Fruit fly (Drosophila melanogaster) whole organism: Measurements from ENCODE around the gene AANATL2.

Experiments
- CG8478 ChIP-seq: fragments of >200 bp; optimal IDR thresholded peaks from 2 replicates; lab custom pipeline; 2018; ENCODE audit warnings: inconsistent platforms
- Dll ChIP-seq: fragments of >200 bp; optimal IDR thresholded peaks from 2 replicates; lab custom pipeline; 2017
- EcR ChIP-seq, 2 experiments: fragments of >200 bp; optimal IDR thresholded peaks; 2 replicates each; lab custom pipeline; 2017; ENCODE audit warnings: missing biosample characterization in 2 of 2, missing genetic modification characterization in 2 of 2, missing genetic modification reagents in 2 of 2
- pan ChIP-seq: fragments of >200 bp; optimal IDR thresholded peaks from 2 replicates; lab custom pipeline; 2017
- psq ChIP-seq: fragments of >200 bp; optimal IDR thresholded peaks from 2 replicates; lab custom pipeline; 2017
- usp ChIP-seq: fragments of >200 bp; optimal IDR thresholded peaks from 2 replicates; lab custom pipeline; 2017; ENCODE audit warnings: missing biosample characterization, missing genetic modification characterization, mixed read lengths

Gene AANATL2

DNA sequence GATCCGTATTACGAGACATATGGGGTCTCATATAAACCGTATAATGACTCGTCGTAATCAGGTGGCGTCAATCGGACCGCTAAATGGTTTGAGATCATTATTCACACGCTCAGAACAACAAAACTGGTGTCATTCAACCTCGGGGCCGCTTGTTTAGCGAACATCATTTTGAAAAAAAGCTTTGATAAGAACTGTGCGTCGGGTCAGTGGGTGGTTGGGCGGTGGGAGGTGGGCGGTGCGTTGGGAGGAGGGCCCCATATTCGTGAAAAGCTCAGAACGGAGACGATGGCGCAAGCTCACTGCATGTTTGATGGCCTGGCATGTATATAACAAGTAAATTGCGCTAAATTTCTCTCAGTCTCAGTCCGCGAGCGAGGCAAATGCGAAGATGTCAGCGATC is at the start of gene AANATL2:
Gene AANATL2, plus strand, starts transcription at position 372 of the 400 bp plus-strand sequence.
- no peak for TF ChIP-seq EcR (GFP tag; optimal IDR thresholded peaks at IDR 0.05; lab: Kevin White, UChicago)

DNA sequence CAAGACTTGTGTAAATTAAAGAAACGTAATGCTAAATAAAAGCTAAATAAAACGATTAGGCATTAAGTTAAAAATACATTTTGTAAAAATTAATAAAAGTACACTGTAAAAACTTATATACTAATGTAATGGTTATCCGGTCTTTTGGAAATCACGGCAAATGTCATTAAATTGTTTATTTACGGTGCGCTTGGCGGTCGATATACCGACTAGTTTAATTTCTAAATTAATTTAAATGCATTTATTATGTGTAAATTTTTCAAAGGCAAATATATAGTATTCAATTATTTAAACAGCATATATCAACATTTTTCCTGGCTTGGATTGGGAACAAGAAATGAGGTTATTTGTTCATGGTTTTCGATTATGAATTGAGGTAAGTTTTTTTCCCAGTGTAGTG is 44.8 kb upstream of the AANATL2 start:
- TF ChIP-seq CG8478 (no peak), Dll (lab: Kevin White, UChicago) (no peak), pan (lab: Kevin White, UChicago) (no peak), psq (no peak), usp (no peak), EcR (GFP tag; optimal IDR thresholded peaks at IDR 0.05; lab: Kevin White, UChicago) (no peak)

DNA sequence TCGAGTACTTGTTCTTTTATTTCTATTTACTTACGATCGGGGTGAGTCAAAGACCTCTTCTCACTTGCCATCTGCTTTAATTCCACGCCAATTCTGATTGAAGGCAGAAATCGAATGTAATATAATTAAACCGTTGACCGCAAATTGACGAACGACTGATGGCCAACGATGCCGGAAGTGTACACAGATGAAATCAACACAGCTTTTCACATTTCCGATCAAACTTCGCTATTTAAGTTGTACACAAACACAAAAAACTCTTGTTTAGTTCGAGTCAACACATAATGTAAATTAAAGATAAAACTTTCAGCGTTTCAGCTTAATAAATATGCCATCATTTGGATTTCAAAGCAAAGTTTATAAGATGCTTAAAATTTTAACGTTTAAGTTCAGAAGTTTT is 44.1 kb upstream of the AANATL2 start:
- TF ChIP-seq EcR (GFP tag; optimal IDR thresholded peaks at IDR 0.05; lab: Kevin White, UChicago) (no peak), pan (lab: Kevin White, UChicago) (no peak), usp (no peak), CG8478 (no peak), psq (no peak), Dll (lab: Kevin White, UChicago) (no peak)

DNA sequence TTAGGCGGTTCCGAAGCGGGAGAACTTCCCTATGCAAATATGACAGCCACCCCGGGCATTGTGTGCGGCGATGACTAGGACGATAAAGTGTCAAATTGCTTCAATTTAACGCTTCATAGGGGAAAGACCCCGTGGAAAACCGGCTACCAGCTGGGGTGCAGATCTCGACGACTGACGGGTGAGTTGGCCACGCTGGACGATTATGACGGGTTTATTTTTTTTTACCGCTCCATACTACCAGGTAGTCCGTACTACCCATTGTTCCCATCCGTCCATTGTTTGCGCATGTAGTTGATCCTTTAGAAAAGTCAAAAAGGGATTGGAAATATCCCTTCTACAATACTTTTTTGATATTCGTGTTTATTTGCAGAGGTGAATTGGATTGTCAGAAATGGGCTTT is 42.2 kb upstream of the AANATL2 start:
- TF ChIP-seq psq: no peak
- no peak for TF ChIP-seq CG8478
- TF ChIP-seq usp: no peak
- TF ChIP-seq pan (lab: Kevin White, UChicago): no peak
- TF ChIP-seq EcR (GFP tag; optimal IDR thresholded peaks at IDR 0.05; lab: Kevin White, UChicago): no peak
- no peak for TF ChIP-seq Dll (lab: Kevin White, UChicago)

DNA sequence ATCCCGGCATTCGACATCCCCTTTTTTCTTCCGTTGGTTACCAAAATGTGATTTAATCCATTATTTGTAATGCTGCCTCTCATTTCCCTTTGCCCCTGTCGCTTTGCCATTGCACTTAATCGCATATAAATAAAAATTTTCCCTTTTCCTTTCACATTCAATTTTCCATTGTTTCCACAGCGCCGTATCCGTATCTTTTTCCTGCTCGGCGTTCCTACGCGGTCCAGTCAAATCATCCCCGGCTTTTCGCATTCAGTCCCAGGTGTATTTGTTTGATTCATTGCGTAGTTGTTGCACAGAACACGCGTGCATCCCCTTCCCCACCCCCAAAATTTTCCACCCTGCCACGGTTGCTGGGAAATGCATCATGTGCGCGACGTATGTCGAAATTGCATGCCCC is 39.8 kb upstream of the AANATL2 start:
- TF ChIP-seq CG8478 (no peak), EcR (GFP tag; optimal IDR thresholded peaks at IDR 0.05; lab: Kevin White, UChicago) (no peak), pan (lab: Kevin White, UChicago) (no peak), psq (no peak), Dll (lab: Kevin White, UChicago) (no peak), usp (no peak)

DNA sequence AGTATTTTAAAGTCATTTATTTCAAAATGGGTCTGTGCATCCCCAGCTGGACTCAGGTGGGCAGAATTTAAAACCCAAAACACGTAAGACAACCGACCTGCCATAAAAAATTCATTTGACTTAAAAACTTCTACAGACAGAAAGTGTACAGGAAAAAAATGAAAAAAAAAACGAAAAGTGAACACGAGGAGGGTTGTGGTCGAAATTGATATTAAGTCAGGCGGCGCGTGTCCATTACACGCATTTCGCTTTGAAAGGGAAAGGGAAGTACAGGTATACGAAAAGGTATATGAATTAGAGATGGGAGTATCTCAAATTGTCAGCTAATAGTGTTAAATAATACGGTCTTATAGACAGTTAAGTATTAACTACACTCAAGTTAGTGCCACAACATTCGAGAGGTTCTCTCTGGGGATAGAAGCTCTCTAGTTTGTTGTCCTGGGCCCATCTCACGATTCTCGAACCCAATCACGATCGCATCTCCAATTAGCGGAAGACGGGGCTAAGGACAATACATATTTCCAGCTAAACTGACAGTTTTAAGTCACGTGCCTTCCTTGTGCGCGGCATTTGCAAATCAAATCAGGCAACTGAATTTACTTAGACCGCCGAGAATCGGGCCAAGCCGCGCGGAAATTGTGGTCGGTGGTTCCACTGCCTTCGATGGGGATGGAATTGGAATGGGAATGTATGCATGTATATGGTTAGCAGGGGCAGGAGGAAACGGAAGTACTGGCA is 36.8 kb upstream of the AANATL2 start:
- TF ChIP-seq Dll (lab: Kevin White, UChicago): no peak
- no peak for TF ChIP-seq EcR (GFP tag; optimal IDR thresholded peaks at IDR 0.05; lab: Kevin White, UChicago)
- no peak for TF ChIP-seq usp
- no peak for TF ChIP-seq CG8478
- no peak for TF ChIP-seq pan (lab: Kevin White, UChicago)
- no peak for TF ChIP-seq psq

DNA sequence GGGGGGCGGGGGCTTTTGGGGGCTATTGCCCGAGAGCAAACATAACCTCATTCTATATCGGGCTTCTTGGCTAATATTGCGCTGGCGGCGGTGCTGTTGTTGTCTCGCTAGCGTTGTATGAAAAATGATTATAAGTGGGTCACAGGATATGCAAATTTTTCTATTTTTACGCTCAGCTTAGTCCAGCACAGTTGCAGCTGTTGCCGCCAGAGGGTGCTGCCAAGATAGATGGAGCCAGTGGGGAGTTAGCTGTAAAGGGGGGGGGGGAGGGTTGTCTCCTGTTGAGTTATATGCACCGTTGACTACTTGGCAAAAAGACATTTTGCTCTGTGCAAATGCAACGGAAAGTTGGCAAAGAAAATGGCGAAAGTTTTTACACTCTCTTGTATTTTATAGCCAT is 34.7 kb upstream of the AANATL2 start:
- TF ChIP-seq Dll (lab: Kevin White, UChicago) (no peak), psq (no peak), usp (no peak), EcR (GFP tag; optimal IDR thresholded peaks at IDR 0.05; lab: Kevin White, UChicago) (no peak), CG8478 (no peak), pan (lab: Kevin White, UChicago) (no peak)

DNA sequence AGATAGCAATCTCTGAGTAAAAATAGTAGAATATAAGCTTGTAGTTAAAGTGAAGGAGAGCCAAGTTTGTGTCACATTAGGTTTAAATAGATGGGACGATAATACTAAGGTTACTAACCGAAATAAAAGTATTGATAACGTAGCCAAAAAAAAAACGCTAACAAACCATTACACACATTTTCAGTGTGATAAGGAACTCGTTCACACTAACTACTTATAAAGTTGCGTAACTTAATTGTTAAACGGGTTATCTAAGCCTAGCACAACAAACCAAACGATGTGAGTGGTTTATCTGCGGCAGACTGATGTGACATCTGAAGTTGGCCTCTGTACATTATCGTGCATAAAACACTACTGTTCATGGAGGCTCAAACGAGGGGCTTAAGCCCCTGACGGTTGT is 31.5 kb upstream of the AANATL2 start:
- no peak for TF ChIP-seq pan (lab: Kevin White, UChicago)
- TF ChIP-seq psq: no peak
- no peak for TF ChIP-seq Dll (lab: Kevin White, UChicago)
- TF ChIP-seq CG8478: no peak
- no peak for TF ChIP-seq usp
- no peak for TF ChIP-seq EcR (GFP tag; optimal IDR thresholded peaks at IDR 0.05; lab: Kevin White, UChicago)

DNA sequence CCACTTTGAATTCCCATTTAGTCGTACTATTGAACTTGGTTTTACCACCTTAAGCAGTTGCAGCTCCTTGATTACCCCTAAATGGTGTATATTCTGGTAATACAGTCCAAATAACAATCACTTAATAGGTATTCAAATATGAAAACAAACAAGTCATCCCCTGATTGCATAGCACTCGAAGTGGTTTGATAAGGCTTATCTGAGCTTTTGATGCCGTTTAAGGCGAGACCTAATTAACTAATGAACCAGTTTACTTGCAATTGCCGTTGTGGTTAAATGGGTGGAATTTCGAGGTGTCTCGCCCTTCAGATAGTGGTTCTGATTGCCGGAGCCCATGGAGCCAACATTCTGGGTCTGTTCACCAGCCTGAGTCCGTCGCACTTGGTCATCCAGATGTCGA is 30.9 kb upstream of the AANATL2 start, which contains the start of gene Ugt37B1:
Gene Ugt37B1, plus strand, starts transcription at position 246 of the 400 bp plus-strand sequence.
- no peak for TF ChIP-seq usp
- TF ChIP-seq psq: no peak
- no peak for TF ChIP-seq EcR (GFP tag; optimal IDR thresholded peaks at IDR 0.05; lab: Kevin White, UChicago)
- TF ChIP-seq CG8478: no peak
- TF ChIP-seq pan (lab: Kevin White, UChicago): no peak
- TF ChIP-seq Dll (lab: Kevin White, UChicago): no peak

DNA sequence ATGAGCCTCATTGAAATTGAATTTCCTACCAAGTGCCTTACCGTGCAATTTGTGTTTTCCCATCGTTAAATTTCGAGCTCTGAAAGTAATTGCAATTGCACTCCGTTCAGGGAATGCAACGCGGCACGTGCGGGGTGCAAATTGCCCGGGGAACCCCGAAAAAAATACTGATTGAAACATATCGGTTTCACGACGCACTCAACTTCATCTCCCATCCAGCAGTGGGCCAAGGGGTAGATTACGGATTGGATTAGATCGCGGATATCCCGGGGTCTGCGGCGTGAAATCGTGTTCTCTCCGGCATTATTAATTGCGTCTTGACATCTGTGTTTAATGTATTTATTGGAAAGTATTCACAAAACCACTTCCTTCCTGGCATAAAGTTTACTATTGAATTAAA is 27.1 kb upstream of the AANATL2 start:
- TF ChIP-seq psq: no peak
- no peak for TF ChIP-seq Dll (lab: Kevin White, UChicago)
- TF ChIP-seq pan (lab: Kevin White, UChicago): no peak
- no peak for TF ChIP-seq usp
- no peak for TF ChIP-seq EcR (GFP tag; optimal IDR thresholded peaks at IDR 0.05; lab: Kevin White, UChicago)
- TF ChIP-seq CG8478: no peak

DNA sequence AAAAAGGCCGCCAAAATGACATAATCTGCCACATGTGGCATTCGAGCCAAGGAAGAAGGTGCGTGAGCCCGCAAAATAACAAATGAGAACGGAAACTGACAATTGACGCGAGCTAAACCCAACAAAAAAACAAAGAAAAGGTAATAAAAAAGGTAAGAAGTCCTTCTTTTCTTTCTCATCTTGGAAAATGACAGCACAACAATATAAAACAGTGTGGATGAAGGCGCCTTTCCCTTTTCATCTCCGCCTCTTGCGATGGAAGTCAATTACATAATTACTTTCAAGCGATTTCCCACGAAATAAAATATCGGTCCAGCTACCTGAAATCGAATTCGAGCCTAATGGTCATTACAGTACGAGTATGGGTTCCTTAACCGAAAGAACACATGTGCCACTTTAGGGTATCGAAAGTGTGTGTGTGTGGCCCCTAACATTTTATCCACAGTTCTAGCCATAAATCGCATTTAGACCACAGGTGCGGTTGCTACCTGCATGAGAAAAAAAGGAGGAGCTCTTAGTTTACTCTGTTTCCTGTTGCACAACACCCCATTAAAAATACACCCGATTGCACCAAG is 26.4 kb upstream of the AANATL2 start:
- no peak for TF ChIP-seq EcR (GFP tag; optimal IDR thresholded peaks at IDR 0.05; lab: Kevin White, UChicago)
- TF ChIP-seq usp: no peak
- no peak for TF ChIP-seq Dll (lab: Kevin White, UChicago)

DNA sequence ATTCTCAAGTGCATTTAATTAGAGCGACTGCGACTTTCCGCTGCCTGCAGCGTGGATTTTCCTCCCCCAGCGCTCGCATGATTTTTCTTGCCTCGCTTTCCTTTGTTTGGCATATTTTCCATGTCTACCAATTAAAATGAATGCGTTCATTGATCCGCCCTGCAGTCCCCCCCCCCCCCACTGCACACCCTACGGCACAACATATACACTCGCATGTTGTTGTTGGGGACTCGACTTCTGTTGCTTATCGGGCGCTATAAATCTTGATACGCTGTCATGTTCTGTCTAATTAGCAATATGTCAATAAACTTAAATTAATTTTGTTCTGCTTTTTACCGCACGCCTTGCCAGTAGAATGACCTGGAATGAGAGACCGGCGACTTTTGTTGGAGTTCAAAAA is 19.2 kb upstream of the AANATL2 start:
- TF ChIP-seq CG8478 (no peak), usp (no peak), EcR (GFP tag; optimal IDR thresholded peaks at IDR 0.05; lab: Kevin White, UChicago) (no peak), Dll (lab: Kevin White, UChicago) (no peak), psq (no peak), pan (lab: Kevin White, UChicago) (no peak)

DNA sequence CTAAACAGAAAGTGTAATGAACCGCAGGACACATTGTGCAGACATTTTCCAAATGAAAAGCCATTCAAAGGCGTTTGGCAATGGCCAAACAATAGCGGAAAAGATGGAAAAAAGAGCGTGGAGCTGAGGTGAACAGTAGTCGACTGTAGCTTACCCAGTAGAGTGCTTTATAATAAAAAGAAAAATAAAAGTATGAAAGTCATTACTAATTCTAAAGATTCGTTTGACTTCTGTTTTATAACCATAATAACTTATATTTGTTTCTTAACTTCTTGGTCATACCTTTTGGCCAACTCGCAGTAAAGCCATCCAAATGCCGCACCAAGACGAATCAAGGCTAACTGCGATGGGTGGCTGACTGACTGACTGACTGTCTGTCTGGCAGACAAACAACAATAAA is 16.4 kb upstream of the AANATL2 start:
- TF ChIP-seq CG8478: no peak
- TF ChIP-seq pan (lab: Kevin White, UChicago): no peak
- no peak for TF ChIP-seq psq
- no peak for TF ChIP-seq usp
- TF ChIP-seq EcR (GFP tag; optimal IDR thresholded peaks at IDR 0.05; lab: Kevin White, UChicago): no peak
